Worm (Caenorhabditis elegans) whole organism, dauer: ENCODE measurements around the gene R12B2.13.

Experiments
- unc-62 ChIP-seq: sonication (generic microtip); optimal IDR thresholded peaks from 2 replicates; lab custom pipeline; 2017; ENCODE audit warnings: missing biosample characterization, missing genetic modification reagents, missing genetic modification characterization

Gene R12B2.13

DNA sequence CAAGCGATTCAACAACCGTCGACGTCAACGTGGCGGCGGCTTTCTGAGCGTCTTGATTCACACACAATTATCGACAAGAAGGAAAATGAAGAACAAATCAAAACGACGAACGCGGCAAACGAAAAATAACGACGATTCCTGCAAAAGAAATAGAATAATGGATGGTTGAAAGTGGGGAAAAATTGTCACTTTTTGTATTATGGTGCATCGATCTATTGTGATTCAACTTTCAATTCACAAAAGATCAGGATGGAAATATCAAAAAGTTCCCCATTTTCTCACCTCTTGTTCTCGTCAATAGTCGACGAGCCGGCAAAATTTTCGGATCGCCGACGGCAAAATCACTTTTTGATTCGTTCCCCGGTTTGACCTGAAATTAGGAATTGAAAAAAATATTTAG is at the start of gene R12B2.13, which contains the start of gene mdt-15:
R12B2.13 (minus strand) TSS at position 101 of the 400 bp plus-strand sequence.
mdt-15 (minus strand) TSS at position 376 of the 400 bp plus-strand sequence.
- TF ChIP-seq unc-62 (GFP tag; lab: Kevin White, UChicago) = no peak

DNA sequence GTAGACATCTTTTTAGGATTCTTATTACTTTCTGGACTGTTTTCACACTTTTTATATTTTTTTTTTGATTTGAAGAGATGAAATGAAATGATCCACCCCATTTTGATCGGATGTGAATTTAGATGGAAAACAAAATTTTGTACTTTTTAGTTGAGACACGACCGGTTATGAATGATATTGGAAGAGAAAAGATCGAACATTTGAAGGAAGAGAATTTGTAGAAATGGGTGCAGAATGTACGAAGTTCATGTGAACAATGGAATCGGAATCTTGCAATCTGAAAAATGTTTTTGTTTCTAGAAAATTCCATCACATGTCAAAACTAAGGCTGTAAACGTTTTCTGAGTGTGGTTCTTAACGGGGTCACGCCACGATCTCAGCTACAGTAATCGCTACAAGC is 49.5 kb upstream of the R12B2.13 start, which contains the start of gene F01F1.14:
F01F1.14 (minus strand) TSS at position 101 of the 400 bp plus-strand sequence.
- no peak for TF ChIP-seq unc-62 (GFP tag; lab: Kevin White, UChicago)

DNA sequence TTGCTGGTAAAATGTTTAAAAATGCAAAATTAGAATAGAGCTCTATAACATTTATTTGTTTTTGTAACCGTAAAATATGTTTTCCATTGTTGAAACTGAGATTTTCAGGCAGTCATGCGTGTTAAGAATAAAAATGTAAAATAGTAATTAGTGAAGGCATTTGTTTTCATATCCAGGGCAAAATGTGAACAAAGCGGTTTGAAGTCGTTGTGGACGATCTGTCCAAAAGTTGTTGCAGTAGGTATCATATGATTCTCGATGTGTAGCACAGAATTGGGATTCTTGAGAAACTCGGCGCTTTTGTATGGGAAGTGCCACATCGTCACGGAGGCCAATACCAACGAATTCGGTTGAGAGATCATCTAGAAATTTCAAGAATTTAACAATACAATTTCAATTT is 49.0 kb upstream of the R12B2.13 start:
- no peak for TF ChIP-seq unc-62 (GFP tag; lab: Kevin White, UChicago)

DNA sequence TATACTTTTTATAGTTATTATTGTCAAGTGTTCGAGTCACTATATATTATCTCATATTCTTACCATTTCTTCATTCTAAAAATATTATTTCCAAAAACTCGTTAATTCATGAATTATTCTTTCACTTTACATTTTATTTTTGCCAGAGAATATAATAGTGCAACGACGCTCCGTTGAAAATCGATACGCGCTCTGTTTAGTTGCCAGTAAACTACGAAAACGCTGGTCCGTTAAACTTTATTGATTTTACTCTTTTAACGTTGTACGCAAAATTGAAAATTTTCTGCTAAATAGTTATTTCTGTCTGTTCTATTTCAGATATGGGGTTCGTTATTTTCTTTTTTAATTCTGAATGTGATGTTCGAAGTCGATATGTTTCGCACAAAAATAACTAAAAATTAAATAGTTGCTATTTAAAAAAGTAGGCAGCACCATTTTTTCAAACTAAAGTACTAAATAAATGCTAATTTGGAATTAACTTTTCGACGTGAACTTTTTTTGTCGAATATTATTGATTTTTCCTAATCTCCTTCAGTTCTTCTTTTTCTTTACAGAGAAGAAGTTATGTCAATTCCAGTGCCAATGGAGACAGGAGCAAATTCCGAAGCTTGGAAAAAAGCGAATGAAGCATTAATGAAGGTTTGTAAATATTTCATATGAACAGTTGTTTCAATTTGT is 46.2 kb upstream of the R12B2.13 start, which contains the start of gene hpo-10:
hpo-10 (plus strand) TSS at position 199 of the 678 bp plus-strand sequence.
- TF ChIP-seq unc-62 (GFP tag; lab: Kevin White, UChicago) = no peak

DNA sequence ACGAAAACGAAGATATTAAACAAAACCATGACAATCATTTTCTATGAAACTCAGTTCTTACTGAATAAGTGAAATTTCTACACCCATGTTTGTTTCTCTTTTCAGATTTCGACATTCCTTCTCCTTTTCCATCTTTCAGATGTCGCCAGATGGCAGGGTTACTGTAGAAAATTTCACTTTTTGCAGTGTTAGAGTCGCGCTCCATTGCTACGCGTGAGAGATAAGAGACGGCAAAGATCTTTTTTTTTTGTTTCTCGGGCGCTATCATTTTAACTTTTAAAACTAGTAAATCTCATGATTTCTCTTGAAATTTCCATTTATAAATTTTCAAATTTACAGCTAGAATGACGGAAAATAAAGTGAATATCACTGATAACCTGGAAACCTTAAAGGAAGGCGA is 44.9 kb upstream of the R12B2.13 start, which contains the start of the genes mig-21 and F01F1.2:
mig-21 (minus strand) TSS at position 166 of the 400 bp plus-strand sequence.
F01F1.2 (plus strand) TSS at position 340 of the 400 bp plus-strand sequence.
- TF ChIP-seq unc-62 (GFP tag; lab: Kevin White, UChicago) = no peak

DNA sequence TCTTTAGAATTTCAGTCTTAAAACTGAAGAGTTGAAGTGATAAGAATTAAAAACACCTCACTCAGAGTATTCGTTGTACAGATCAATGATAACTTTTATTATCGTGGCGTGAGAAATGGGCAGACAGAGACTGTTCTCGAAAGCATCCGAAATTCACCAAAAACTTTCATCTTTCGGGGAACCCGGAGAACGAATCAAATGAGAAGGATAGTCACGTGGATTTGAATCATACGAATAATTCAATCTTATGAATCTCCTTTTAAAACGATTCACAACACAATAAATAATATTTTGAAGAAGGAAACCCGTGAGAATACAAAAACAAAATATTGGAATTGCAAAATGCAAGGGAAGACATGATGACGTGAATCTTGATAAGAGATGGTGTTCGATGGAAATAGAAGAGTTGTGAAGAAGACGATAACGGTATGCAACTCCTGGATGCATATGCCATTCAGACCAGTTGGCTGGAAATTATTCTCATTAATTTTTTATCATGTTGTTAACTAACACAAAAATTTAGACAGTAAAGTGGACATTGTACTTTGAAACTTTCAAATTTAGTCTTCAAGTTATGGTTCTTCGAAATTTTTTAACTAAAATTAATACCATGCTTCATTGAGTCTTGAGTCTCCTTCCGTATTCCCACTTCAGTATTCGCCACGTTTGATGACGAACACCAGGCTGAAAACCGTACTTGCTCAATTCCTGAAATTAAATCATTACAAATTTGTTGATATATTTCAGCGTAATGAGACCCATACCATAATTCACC is 43.8 kb upstream of the R12B2.13 start:
- TF ChIP-seq unc-62 (GFP tag; lab: Kevin White, UChicago) = no peak

DNA sequence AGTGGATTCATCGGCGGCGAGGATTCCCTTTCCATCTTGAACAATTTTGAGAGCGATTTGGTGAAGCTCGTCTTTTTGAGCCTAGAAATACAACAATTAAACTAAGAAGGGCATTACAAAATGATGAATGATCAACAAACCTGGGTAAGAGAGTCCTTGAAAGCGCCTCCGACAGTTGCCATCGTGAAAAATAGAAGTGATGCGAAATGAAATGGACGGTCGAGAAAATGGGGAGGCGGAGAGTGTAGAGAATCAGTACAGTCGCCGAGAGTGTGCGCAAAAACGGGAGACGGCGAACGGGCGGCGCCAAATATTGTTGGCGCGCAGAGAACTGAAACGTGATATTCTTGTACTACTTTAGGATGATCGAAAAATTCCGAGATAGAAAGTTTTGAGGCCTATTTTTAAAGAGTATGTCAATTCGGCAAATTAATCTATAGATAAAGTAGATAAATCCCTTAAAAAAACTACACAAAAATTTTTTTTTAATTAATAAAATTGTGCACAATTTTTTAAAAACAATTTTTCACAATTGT is 42.9 kb upstream of the R12B2.13 start, which contains the start of gene aldo-2:
aldo-2 (minus strand) TSS at position 486 of the 536 bp plus-strand sequence.
- TF ChIP-seq unc-62 (GFP tag; lab: Kevin White, UChicago) = no peak

DNA sequence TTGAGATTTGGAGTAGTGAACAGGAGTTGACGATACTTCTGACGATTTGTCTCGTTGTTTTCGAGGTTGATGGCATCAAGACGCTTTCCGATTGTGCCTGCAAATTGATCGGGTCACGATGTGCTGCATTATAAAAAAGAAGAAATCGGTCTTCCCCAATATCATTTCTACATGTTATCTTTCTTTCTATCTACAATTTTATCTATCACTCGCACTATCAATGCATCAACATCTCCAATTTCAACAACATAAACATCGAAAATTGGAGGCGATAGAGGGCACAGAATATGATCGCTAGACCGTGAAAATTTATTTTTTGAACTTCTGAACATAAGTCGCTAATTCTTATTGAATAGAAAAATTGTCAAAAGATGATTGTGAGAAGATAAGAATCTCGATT is 42.4 kb upstream of the R12B2.13 start:
- no peak for TF ChIP-seq unc-62 (GFP tag; lab: Kevin White, UChicago)

DNA sequence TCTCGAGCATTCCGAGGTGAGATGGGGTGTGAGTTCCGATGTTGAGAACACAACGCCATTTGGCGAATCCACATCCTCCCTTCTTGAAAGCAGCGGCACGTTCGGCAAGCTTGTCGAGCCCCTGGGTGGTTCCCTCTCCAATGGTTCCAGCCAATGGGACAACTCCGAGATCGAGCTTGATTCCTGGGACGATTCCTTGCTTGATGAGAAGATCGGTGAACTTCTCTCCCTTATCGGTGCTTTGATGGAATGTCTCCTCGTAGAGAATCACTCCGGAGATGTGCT is 42.1 kb upstream of the R12B2.13 start:
- TF ChIP-seq unc-62 (GFP tag; lab: Kevin White, UChicago) = no peak

DNA sequence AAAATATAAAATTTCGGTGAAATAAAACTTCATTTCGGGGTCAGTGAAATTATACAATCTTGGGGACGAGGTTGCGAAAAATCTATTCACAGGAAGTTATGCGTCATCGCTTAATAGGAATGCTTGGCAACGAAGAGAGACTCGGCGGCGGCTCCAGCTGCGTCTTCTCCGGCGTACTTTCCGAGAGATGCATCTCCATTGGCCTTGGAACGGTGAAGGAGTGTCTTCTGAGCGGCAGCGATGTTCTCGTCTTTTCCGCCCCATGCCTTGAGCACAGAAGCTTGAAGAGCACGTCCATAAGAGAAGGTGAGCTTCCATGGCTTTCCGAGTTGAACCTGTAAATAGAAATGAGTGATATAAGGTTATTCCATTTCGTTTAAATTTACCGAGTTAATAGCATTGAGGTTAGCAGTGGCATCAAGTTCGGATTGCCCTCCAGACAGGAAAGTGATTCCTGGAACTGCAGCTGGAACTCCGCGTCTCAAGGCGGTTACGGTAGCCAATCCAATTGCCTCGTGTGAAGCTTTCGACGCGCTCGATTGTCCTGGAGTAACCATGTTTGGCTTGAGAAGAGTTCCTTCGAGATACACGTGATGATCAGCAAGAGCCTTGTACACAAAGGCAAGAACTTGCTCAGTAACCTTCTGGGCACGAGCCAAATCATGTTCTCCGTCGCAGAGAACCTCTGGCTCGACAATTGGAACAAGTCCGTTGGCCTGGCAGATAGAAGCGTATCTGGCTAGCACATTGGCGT is 41.6 kb upstream of the R12B2.13 start:
- no peak for TF ChIP-seq unc-62 (GFP tag; lab: Kevin White, UChicago)

DNA sequence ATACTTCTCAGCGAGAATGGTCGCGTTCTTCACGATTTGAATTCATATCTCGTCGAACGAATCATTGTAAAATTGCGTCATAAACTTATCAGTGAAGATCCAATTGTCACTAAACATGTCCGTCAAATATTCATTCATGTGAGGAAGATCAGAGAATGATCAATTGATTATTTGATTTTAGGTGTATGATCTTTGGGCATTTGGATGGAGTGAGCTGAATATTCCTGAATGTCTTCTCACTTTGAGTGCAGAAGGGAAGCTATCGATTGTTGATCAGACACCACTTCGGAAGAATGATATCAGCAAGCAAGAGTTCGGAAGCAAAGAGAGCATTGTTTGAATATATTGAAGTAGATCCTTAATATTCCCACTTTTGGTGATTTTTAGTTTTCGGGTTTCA is 41.0 kb upstream of the R12B2.13 start:
- no peak for TF ChIP-seq unc-62 (GFP tag; lab: Kevin White, UChicago)

DNA sequence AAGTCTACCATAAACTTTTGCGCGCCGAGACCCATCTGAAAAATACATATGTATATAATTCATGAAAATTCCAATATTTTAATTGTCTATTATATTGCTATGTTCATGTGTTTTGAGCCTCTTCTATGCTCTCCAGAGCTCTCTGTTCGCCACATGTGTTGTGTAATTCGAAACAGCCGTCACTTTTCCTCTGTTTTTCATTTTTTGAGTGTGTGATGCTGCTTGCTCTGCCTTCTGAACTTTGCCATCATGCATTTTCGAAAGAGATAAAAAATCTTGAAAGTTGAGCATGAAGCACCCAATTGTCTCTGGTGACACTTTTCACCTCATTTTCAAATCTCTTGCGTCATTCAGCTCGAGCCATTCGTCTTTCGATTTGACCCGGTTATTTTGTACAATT is 39.0 kb upstream of the R12B2.13 start:
- TF ChIP-seq unc-62 (GFP tag; lab: Kevin White, UChicago) = no peak

DNA sequence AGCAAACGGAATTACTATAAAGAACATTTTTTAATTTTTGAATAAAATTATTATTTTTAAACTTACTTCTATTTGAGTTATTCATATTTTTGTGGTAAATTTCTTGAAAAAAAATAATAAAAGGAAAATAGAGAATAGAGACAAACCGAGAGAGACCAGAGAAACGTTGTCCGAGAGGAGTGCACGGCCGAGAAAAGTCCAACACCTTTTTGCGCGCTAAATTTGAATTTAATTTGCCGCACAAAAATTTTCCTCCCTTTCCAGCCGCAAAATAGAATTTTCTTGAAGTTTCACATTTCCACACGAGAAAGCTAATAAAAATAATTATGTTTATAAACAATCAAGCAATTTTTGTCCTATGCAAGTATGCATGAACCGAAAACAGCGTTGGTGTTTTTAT is 38.5 kb upstream of the R12B2.13 start, which contains the start of the genes F01F1.11 and F01F1.3:
F01F1.11 (minus strand) TSS at position 118 of the 400 bp plus-strand sequence.
F01F1.3 (plus strand) TSS at position 179 of the 400 bp plus-strand sequence.
- no peak for TF ChIP-seq unc-62 (GFP tag; lab: Kevin White, UChicago)

DNA sequence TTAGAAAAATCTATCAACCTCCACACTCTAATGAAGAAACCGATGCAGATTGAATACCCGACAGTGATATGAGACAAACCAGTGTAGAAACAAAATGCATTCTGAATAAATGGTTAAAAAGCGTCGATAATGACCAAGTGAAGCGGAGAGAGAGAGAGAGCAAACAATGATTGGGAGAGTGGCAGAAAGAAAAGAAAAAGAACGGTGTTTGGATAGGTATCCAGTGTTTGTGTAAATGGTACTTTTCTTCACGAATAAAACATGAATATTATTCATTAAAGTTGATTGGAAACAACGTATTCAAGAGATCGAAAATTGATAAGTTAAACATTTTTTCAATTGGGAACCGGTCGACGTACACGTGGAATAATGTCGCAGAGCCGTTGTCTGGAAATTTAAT is 36.2 kb upstream of the R12B2.13 start, which contains the start of gene F01F1.15:
F01F1.15 (minus strand) TSS at position 101 of the 400 bp plus-strand sequence.
- no peak for TF ChIP-seq unc-62 (GFP tag; lab: Kevin White, UChicago)

DNA sequence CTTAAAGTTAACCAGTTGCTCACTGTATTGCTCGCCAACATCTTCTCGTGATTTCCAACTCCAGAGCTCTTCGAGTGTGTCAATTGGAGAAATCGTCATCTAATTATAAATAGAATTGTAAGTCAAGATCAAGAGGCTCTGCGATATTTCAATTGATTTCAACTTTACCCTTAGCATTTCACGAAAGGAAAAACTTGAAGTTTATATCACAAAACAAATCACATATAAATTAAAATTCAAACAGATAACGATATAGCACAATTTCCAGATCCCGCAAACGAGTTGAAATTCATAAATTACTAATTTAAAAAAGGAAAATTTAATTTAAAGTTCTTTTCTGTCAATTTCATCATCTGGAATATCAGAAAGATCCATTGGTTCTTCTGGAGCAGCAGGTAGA is 35.1 kb upstream of the R12B2.13 start, which contains the start of gene eng-1:
eng-1 (minus strand) TSS at position 101 of the 400 bp plus-strand sequence.
- no peak for TF ChIP-seq unc-62 (GFP tag; lab: Kevin White, UChicago)
